Fruit fly (Drosophila melanogaster): ENCODE measurements around the gene Exd2.

Gene Exd2

DNA sequence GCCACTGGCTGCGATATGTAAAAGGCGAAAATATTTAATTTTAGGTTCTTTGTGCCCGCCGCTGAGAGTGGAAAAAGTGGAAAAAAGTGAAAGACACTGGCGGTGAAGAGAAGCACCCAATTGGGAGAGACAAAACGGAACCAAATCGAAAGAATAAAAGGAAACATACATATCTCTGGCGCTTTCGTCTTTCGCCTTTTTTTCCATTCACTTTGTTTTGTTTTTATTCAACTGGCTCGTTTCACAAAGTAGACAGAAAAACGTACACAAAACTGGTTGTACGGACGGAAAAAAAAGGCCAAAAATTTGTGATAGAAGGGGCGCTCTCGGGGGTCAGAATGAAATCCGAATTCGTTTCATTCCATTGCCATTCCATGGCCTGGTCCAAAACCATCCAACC lies 14.2 kb upstream of the Exd2 start:
- TF ChIP-seq Ets98B (GFP tag; IDR thresholded peaks at IDR 0.05): no peak
- peak; percentile 6 for TF ChIP-seq Snoo (tag; optimal IDR thresholded peaks at IDR 0.05)
- TF ChIP-seq gl (tag; optimal IDR thresholded peaks at IDR 0.05): peak; percentile 13
- TF ChIP-seq EcR (GFP tag; optimal IDR thresholded peaks at IDR 0.05): no peak
- no peak for TF ChIP-seq CG15710 (tag; optimal IDR thresholded peaks at IDR 0.05)
- 0 out of 2 replicates have a peak, but pooled peaks have one; percentile 14 for TF ChIP-seq CG12605 (GFP tag; IDR thresholded peaks at IDR 0.05)
- TF ChIP-seq CG8159 (tag; optimal IDR thresholded peaks at IDR 0.05): no peak
- no peak for TF ChIP-seq D1 (tag; optimal IDR thresholded peaks at IDR 0.05)
- no peak for TF ChIP-seq CG32121 (GFP tag; IDR thresholded peaks at IDR 0.05)

DNA sequence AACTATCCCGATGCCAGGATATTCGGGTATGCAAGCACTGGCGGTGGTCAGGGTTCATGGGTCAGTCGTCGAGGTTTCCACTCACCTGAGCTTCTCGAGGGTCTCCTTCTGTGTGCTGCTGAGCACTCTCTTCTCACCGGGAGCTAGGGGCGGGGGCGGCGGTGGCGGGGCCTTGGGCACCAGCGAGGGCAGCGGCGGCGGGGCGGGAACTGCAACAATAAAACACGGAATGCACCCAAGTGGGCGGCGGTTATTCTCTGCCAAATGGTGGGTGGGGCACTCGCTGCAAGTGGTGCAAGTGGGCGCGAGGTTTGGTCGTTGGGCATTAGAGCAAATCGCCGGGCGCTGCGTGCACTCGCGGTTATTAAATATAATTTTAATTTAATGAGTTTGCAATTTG lies 5.5 kb upstream of the Exd2 start:
- no peak for TF ChIP-seq rn (GFP tag; IDR thresholded peaks at IDR 0.05)
- no peak for TF ChIP-seq CG32121 (GFP tag; IDR thresholded peaks at IDR 0.05)
- no peak for TF ChIP-seq fd96Ca (GFP tag; IDR thresholded peaks at IDR 0.05)
- TF ChIP-seq Pif1A (GFP tag; optimal IDR thresholded peaks at IDR 0.05): no peak
- TF ChIP-seq CG14655 (GFP tag; optimal IDR thresholded peaks at IDR 0.05): no peak
- no peak for TF ChIP-seq CG17806 (tag; optimal IDR thresholded peaks at IDR 0.05)
- no peak for TF ChIP-seq CG8159 (tag; optimal IDR thresholded peaks at IDR 0.05)
- TF ChIP-seq CG10348 (GFP tag; IDR thresholded peaks at IDR 0.05): no peak
- no peak for TF ChIP-seq CG12605 (GFP tag; IDR thresholded peaks at IDR 0.05)
- no peak for TF ChIP-seq CG13204 (GFP tag; optimal IDR thresholded peaks at IDR 0.05)
- TF ChIP-seq CG4496 (GFP tag; IDR thresholded peaks at IDR 0.05): no peak
- TF ChIP-seq EcR (GFP tag; optimal IDR thresholded peaks at IDR 0.05): no peak
- TF ChIP-seq gl (tag; optimal IDR thresholded peaks at IDR 0.05): no peak
- no peak for TF ChIP-seq Pif1B (GFP tag; optimal IDR thresholded peaks at IDR 0.05)
- no peak for TF ChIP-seq CG15710 (tag; optimal IDR thresholded peaks at IDR 0.05)

DNA sequence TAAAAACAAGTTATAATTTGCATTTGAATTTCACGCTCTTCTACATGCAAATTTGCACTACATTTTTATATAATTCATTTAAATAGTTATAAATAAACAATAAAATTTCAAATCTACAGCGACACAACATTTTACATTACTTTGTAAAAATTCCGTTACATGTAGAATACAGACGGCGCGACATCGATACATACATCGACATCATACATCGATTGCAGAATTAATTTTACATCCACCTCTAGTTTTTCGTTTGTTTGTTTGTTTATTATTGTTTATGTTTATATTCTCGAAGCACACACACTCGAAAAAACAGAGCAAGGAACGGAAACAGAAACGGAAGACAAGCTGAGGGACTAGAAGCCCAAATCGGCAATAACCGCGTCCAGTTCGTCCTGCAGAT lies 2.0 kb upstream of the Exd2 start, which contains the start of gene CG17230:
Gene CG17230, plus strand, starts transcription at position 258 of the 400 bp plus-strand sequence.
- TF ChIP-seq rn (GFP tag; IDR thresholded peaks at IDR 0.05) (no peak), CG8301 (tag; optimal IDR thresholded peaks at IDR 0.05) (no peak), gl (tag; optimal IDR thresholded peaks at IDR 0.05) (no peak), Snoo (tag; optimal IDR thresholded peaks at IDR 0.05) (no peak), D1 (tag; optimal IDR thresholded peaks at IDR 0.05) (no peak)

DNA sequence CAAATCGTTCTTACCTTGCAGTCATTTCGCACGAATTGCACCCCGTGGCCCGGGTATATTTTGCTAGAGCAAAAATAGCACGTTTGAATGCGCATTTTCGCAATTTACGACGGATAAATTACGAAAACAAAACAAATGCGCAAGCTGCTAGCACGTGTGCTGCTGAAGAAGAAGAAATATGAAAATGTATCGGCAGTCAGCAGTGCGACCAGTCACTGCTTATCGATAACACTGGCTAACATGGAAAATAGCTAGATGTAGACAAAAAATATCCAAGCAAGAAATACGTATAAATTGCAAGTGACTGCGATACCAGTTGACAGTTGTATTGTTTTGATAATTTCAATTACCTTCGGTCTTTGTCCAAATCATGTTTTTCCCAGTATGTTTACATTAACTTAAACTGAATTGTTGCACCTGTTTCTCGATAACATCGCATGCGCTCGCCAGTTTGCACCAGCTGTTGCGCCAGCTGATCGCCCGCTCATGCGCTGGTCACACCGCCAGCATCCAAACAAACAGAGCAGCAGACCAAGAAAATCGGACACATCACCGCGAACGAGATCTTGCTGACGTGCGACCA lies 4.0 kb downstream of the Exd2 start, which contains the start of the genes RpL24-like and CG5276:
Gene RpL24-like, minus strand, starts transcription at position 188 of the 583 bp plus-strand sequence.
Gene CG5276, plus strand, starts transcription at position 344 of the 583 bp plus-strand sequence.
- TF ChIP-seq Snoo (tag; optimal IDR thresholded peaks at IDR 0.05) (no peak), CG34367 (tag; optimal IDR thresholded peaks at IDR 0.05) (no peak), CG17806 (tag; optimal IDR thresholded peaks at IDR 0.05) (no peak), CG12605 (GFP tag; IDR thresholded peaks at IDR 0.05) (no peak), Ets98B (GFP tag; IDR thresholded peaks at IDR 0.05) (no peak), fd96Ca (GFP tag; IDR thresholded peaks at IDR 0.05) (no peak), CG9948 (tag; optimal IDR thresholded peaks at IDR 0.05) (no peak), rn (GFP tag; IDR thresholded peaks at IDR 0.05) (no peak), CG4496 (GFP tag; IDR thresholded peaks at IDR 0.05) (no peak), gl (tag; optimal IDR thresholded peaks at IDR 0.05) (no peak), D1 (tag; optimal IDR thresholded peaks at IDR 0.05) (no peak), CG15710 (tag; optimal IDR thresholded peaks at IDR 0.05) (no peak)

DNA sequence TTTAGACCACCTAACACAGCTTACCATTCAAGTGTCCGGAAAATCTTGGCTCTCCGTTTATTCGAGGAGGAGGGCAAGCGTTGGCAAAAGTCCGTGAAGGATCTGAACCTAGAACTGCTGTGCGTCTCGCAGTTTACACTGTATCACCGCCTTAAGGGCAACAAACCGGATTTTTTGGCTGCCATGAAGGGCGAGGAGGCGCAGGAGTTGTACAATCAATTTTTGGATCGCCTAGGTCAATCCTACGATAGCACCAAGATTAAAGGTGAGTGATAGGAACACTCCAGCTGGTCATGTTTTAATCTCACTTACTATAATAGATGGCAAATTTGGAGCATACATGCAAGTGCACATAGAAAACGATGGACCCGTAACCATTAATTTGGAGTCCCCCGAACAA lies 5.2 kb downstream of the Exd2 start:
- TF ChIP-seq CG15710 (tag; optimal IDR thresholded peaks at IDR 0.05): no peak
- no peak for TF ChIP-seq Pif1A (GFP tag; optimal IDR thresholded peaks at IDR 0.05)
- no peak for TF ChIP-seq CG8301 (tag; optimal IDR thresholded peaks at IDR 0.05)
- TF ChIP-seq CG9948 (tag; optimal IDR thresholded peaks at IDR 0.05): no peak
- no peak for TF ChIP-seq CG32121 (GFP tag; IDR thresholded peaks at IDR 0.05)
- no peak for TF ChIP-seq Ets98B (GFP tag; IDR thresholded peaks at IDR 0.05)
- TF ChIP-seq CG4496 (GFP tag; IDR thresholded peaks at IDR 0.05): no peak

DNA sequence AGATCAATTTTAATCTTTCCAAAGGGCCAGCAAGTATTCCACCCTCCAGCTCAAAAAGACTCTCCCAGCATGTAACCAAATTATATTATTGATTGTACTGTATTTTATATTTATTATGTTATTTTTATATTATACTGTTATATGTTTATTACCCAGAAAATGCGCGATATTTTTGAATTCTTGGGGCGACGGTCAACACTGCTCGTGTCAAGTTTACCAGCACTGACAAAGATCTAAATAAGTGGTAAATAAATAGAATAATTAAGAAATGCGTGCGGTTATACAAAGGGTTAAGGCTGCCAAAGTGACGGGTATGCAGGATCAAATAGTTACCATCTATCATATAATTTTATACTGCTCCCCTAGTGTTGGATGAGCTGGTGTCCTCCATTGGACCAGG lies 5.7 kb downstream of the Exd2 start, which contains the start of gene Dtd:
Gene Dtd, plus strand, starts transcription at position 248 of the 400 bp plus-strand sequence.
- TF ChIP-seq CG34367 (tag; optimal IDR thresholded peaks at IDR 0.05): no peak
- no peak for TF ChIP-seq CG14655 (GFP tag; optimal IDR thresholded peaks at IDR 0.05)
- no peak for TF ChIP-seq gl (tag; optimal IDR thresholded peaks at IDR 0.05)
- no peak for TF ChIP-seq CG17806 (tag; optimal IDR thresholded peaks at IDR 0.05)
- no peak for TF ChIP-seq CG9948 (tag; optimal IDR thresholded peaks at IDR 0.05)
- TF ChIP-seq CG15710 (tag; optimal IDR thresholded peaks at IDR 0.05): no peak
- TF ChIP-seq Ets98B (GFP tag; IDR thresholded peaks at IDR 0.05): no peak

DNA sequence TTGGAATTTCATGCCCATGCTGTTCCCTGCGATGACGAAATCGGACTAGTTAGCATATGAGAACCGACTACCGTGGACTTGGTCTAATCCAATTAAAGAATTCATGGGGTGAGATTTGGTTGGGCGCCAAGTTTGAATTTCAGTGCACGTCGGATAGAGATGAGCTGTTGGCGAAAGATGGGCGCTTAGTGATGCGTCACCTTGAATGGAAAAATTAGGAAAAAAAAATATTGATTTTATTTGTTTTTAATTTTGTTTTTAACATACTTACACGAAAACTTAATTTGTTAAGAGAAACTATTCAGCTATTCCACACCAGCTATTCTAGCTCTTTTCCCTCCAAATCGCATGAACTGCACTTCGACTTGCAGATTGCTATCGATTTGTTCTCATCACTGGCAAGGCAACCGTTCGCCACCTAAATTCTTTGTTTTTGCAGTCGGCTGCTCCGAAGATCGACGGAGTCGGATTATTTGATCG lies 13.8 kb downstream of the Exd2 start, which contains the start of the genes ninaG and Sptz:
Gene ninaG, minus strand, starts transcription at position 51 of the 480 bp plus-strand sequence.
Gene Sptz, plus strand, starts transcription at position 450 of the 480 bp plus-strand sequence.
- peak; percentile 79 for TF ChIP-seq CG12605 (GFP tag; IDR thresholded peaks at IDR 0.05)
- peak; percentile 93 for TF ChIP-seq CG4496 (GFP tag; IDR thresholded peaks at IDR 0.05)
- TF ChIP-seq CG10348 (GFP tag; IDR thresholded peaks at IDR 0.05): peak; percentile 89
- TF ChIP-seq rn (GFP tag; IDR thresholded peaks at IDR 0.05): peak; percentile 92
- peak; percentile 88 for TF ChIP-seq CG15710 (tag; optimal IDR thresholded peaks at IDR 0.05)
- TF ChIP-seq Snoo (tag; optimal IDR thresholded peaks at IDR 0.05): peak; percentile 90
- no peak for TF ChIP-seq D1 (tag; optimal IDR thresholded peaks at IDR 0.05)
- peak; percentile 98 for TF ChIP-seq fd96Ca (GFP tag; IDR thresholded peaks at IDR 0.05)
- TF ChIP-seq Pif1A (GFP tag; optimal IDR thresholded peaks at IDR 0.05): no peak
- TF ChIP-seq gl (tag; optimal IDR thresholded peaks at IDR 0.05): peak; percentile 64
- TF ChIP-seq CG13204 (GFP tag; optimal IDR thresholded peaks at IDR 0.05): no peak
- peak; percentile 91 for TF ChIP-seq Ets98B (GFP tag; IDR thresholded peaks at IDR 0.05)
- no peak for TF ChIP-seq CG8301 (tag; optimal IDR thresholded peaks at IDR 0.05)
- no peak for TF ChIP-seq Pif1B (GFP tag; optimal IDR thresholded peaks at IDR 0.05)
- no peak for TF ChIP-seq EcR (GFP tag; optimal IDR thresholded peaks at IDR 0.05)
- TF ChIP-seq CG17806 (tag; optimal IDR thresholded peaks at IDR 0.05): peak; percentile 85
- TF ChIP-seq CG9948 (tag; optimal IDR thresholded peaks at IDR 0.05): peak; percentile 85
- no peak for TF ChIP-seq CG14655 (GFP tag; optimal IDR thresholded peaks at IDR 0.05)
- TF ChIP-seq CG34367 (tag; optimal IDR thresholded peaks at IDR 0.05): peak; percentile 85
- peak; percentile 94 for TF ChIP-seq CG32121 (GFP tag; IDR thresholded peaks at IDR 0.05)
- peak; percentile 88 for TF ChIP-seq CG8159 (tag; optimal IDR thresholded peaks at IDR 0.05)
